Fruit fly (Drosophila melanogaster): ENCODE results near the gene Pex12.

Gene Pex12

DNA sequence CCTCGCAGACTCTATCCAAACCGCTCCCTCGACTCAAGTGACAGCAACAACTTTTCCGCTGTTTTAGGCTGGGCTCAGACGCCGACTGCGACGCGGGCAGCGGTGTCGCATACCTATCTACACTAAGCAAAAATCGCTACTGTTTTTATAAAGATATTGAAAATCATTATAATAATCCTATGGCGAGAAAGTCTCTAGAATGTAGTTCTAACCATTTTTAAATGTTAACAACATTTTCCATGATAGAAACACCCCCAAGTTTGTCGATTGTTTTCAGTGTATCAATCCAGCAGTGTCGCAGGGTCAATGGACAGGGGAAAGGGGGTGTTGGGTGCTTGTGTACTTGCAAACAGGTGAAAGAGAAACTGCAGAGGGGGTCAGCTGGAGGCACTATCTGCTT, 50.1 kb downstream of the Pex12 start (continued):
- no peak for TF ChIP-seq pan (optimal IDR thresholded peaks at IDR 0.05)
- TF ChIP-seq pan (GFP tag; optimal IDR thresholded peaks at IDR 0.05 in 1 of 2, IDR thresholded peaks at IDR 0.05 in 1 of 2) = peak in 1 of 2 experiments; percentile 97
- TF ChIP-seq Atf6 (GFP tag; IDR thresholded peaks at IDR 0.05) = peak; percentile 95
- peak; percentile 92 for TF ChIP-seq CG2202 (tag; optimal IDR thresholded peaks at IDR 0.05)
- TF ChIP-seq Mad (GFP tag; optimal IDR thresholded peaks at IDR 0.05) = peak; percentile 96
- peak; percentile 97 for TF ChIP-seq CG2712 (tag; optimal IDR thresholded peaks at IDR 0.05)
- TF ChIP-seq CG8359 (GFP tag; optimal IDR thresholded peaks at IDR 0.05; ENCODE audit: borderline replicate concordance) = peak; percentile 87
- TF ChIP-seq CG15696 (tag; optimal IDR thresholded peaks at IDR 0.05) = peak; percentile 91
- peak; percentile 92 for TF ChIP-seq CG6254 (GFP tag; optimal IDR thresholded peaks at IDR 0.05)
- no peak for TF ChIP-seq nerfin-2 (GFP tag; IDR thresholded peaks at IDR 0.05; ENCODE audit: partially characterized antibody)
- TF ChIP-seq CG7271 (tag; optimal IDR thresholded peaks at IDR 0.05) = peak; percentile 90
- TF ChIP-seq chif (GFP tag; optimal IDR thresholded peaks at IDR 0.05) = peak; percentile 97
- TF ChIP-seq CG1603 (tag; optimal IDR thresholded peaks at IDR 0.05) = peak; percentile 97
- TF ChIP-seq zen (tag; optimal IDR thresholded peaks at IDR 0.05) = peak; percentile 97
- peak; percentile 90 for TF ChIP-seq klu (GFP tag; IDR thresholded peaks at IDR 0.05)
- peak; percentile 96 for TF ChIP-seq az2 (GFP tag; optimal IDR thresholded peaks at IDR 0.05)
- TF ChIP-seq rib (GFP tag; IDR thresholded peaks at IDR 0.05) = peak; percentile 92
- peak; percentile 94 for TF ChIP-seq CG13624 (GFP tag; optimal IDR thresholded peaks at IDR 0.05)
- TF ChIP-seq Awh (GFP tag; IDR thresholded peaks at IDR 0.05) = peak; percentile 94
- peak; percentile 92 for TF ChIP-seq CG2889 (GFP tag; IDR thresholded peaks at IDR 0.05)
- no peak for TF ChIP-seq Scr (GFP tag; IDR thresholded peaks at IDR 0.05; ENCODE audit: partially characterized antibody)
- TF ChIP-seq zfh2 (GFP tag; optimal IDR thresholded peaks at IDR 0.05) = peak; percentile 95
- peak; percentile 95 for TF ChIP-seq CG9932 (GFP tag; IDR thresholded peaks at IDR 0.05)
- TF ChIP-seq Pdp1 (GFP tag; optimal IDR thresholded peaks at IDR 0.05) = peak; percentile 94 to 97
- TF ChIP-seq Meics (GFP tag; optimal IDR thresholded peaks at IDR 0.05) = peak; percentile 94
- TF ChIP-seq Mes4 (GFP tag; optimal IDR thresholded peaks at IDR 0.05) = peak; percentile 92
- TF ChIP-seq nom (GFP tag; optimal IDR thresholded peaks at IDR 0.05) = peak; percentile 85
- peak; percentile 84 for TF ChIP-seq Taf1 (GFP tag; IDR thresholded peaks at IDR 0.05)
- TF ChIP-seq BEAF-32 (GFP tag; optimal IDR thresholded peaks at IDR 0.05) = peak; percentile 7
- peak; percentile 72 for TF ChIP-seq CG30020 (tag; optimal IDR thresholded peaks at IDR 0.05)
- TF ChIP-seq HLH54F (GFP tag; optimal IDR thresholded peaks at IDR 0.05) = peak; percentile 97
- peak; percentile 93 for TF ChIP-seq CG13775 (GFP tag; optimal IDR thresholded peaks at IDR 0.05)
- TF ChIP-seq slou (GFP tag; optimal IDR thresholded peaks at IDR 0.05) = peak; percentile 83
- TF ChIP-seq CG16779 (GFP tag; IDR thresholded peaks at IDR 0.05) = peak; percentile 95
- peak; percentile 97 for TF ChIP-seq CG4424 (GFP tag; optimal IDR thresholded peaks at IDR 0.05)
- TF ChIP-seq CG4328 (GFP tag; optimal IDR thresholded peaks at IDR 0.05) = peak; percentile 87
- TF ChIP-seq caup (GFP tag; optimal IDR thresholded peaks at IDR 0.05; ENCODE audit: severe bottlenecking) = peak; percentile 95
- no peak for TF ChIP-seq hth (optimal IDR thresholded peaks at IDR 0.05)
- peak; percentile 96 for TF ChIP-seq CG12659 (GFP tag; optimal IDR thresholded peaks at IDR 0.05)
- peak; percentile 87 for TF ChIP-seq CG5180 (GFP tag; optimal IDR thresholded peaks at IDR 0.05)
- peak; percentile 95 for TF ChIP-seq repo (GFP tag; optimal IDR thresholded peaks at IDR 0.05)
- peak; percentile 97 for TF ChIP-seq CG12391 (tag; optimal IDR thresholded peaks at IDR 0.05)
- no peak for TF ChIP-seq D (optimal IDR thresholded peaks at IDR 0.05)
- peak; percentile 90 for TF ChIP-seq D (GFP tag; optimal IDR thresholded peaks at IDR 0.05)
- TF ChIP-seq Camta (GFP tag; optimal IDR thresholded peaks at IDR 0.05) = peak; percentile 94
- TF ChIP-seq pfk (GFP tag; optimal IDR thresholded peaks at IDR 0.05) = peak; percentile 20
- TF ChIP-seq Elba2 (GFP tag; optimal IDR thresholded peaks at IDR 0.05) = peak; percentile 79
- TF ChIP-seq Stat92E (GFP tag; optimal IDR thresholded peaks at IDR 0.05) = peak in 1 of 3 experiments; percentile 37
- peak; percentile 97 for TF ChIP-seq CG2120 (GFP tag; optimal IDR thresholded peaks at IDR 0.05)
- peak; percentile 80 for TF ChIP-seq Myb (GFP tag; optimal IDR thresholded peaks at IDR 0.05)
